Fruit fly (Drosophila melanogaster) whole organism, embryonic: ENCODE data around the gene KFase.

Experiments used
- Asciz ChIP-seq: fragments of 200-800 bp; sonication (Bioruptor generic); optimal IDR thresholded peaks from 2 replicates; lab custom pipeline; 2017; ENCODE audit warnings: missing biosample characterization, mild to moderate bottlenecking, missing genetic modification characterization, missing genetic modification reagents
- Atf3 ChIP-seq: fragments of 200-800 bp; sonication (Bioruptor generic); optimal IDR thresholded peaks from 3 replicates; lab custom pipeline; 2016; ENCODE audit warnings: missing biosample characterization, missing genetic modification characterization
- Awh ChIP-seq: fragments of 200-800 bp; sonication (Bioruptor generic); IDR thresholded peaks from 2 replicates; pipeline ENCODE4, ENCODE4 v1.3.6; 2022; ENCODE audit warnings: missing biosample characterization, missing genetic modification characterization
- B-H1 ChIP-seq: fragments of 200-800 bp; sonication (Bioruptor generic); IDR thresholded peaks from 3 replicates; pipeline ENCODE4 v1.3.6; 2022; ENCODE audit warnings: missing biosample characterization, missing genetic modification characterization
- CG10321 ChIP-seq: fragments of 200-800 bp; sonication (Bioruptor generic); IDR thresholded peaks from 2 replicates; pipeline ENCODE4 v1.3.6; 2022; ENCODE audit warnings: missing biosample characterization, missing genetic modification characterization
- CG10543 ChIP-seq: fragments of 200-800 bp; sonication (Bioruptor generic); optimal IDR thresholded peaks from 3 replicates; lab custom pipeline; 2017; ENCODE audit warnings: missing biosample characterization, mild to moderate bottlenecking, missing genetic modification characterization, moderate library complexity
- CG10959 ChIP-seq: fragments of 200-800 bp; sonication (Bioruptor generic); IDR thresholded peaks from 2 replicates; pipeline ENCODE4 v1.3.6; 2022; ENCODE audit warnings: missing biosample characterization, missing genetic modification characterization
- CG11456 ChIP-seq: fragments of 200-800 bp; sonication (Bioruptor generic); IDR thresholded peaks from 3 replicates; pipeline ENCODE4 v1.3.6; 2022; ENCODE audit warnings: missing biosample characterization, missing genetic modification characterization
- CG12299 ChIP-seq: fragments of 200-800 bp; sonication (Bioruptor generic); optimal IDR thresholded peaks from 2 replicates; lab custom pipeline; 2018; ENCODE audit warnings: missing biosample characterization, mild to moderate bottlenecking, missing genetic modification characterization
- CG13624 ChIP-seq: fragments of 200-800 bp; sonication (Bioruptor generic); optimal IDR thresholded peaks from 2 replicates; lab custom pipeline; 2016; ENCODE audit warnings: missing biosample characterization, missing genetic modification characterization
- CG14050 ChIP-seq: fragments of 200-800 bp; sonication (Bioruptor generic); IDR thresholded peaks from 3 replicates; pipeline ENCODE4 v1.3.6; 2022; ENCODE audit warnings: missing biosample characterization, missing genetic modification characterization
- CG16863 ChIP-seq: fragments of 200-800 bp; sonication (Bioruptor generic); optimal IDR thresholded peaks from 3 replicates; lab custom pipeline; 2016; ENCODE audit warnings: missing biosample characterization, missing genetic modification characterization
- CG17568 ChIP-seq: fragments of 200-800 bp; sonication (Bioruptor generic); optimal IDR thresholded peaks from 2 replicates; lab custom pipeline; 2018; ENCODE audit warnings: missing biosample characterization, mild to moderate bottlenecking, missing genetic modification characterization, moderate library complexity
- CG2120 ChIP-seq: fragments of 200-800 bp; sonication (Bioruptor generic); optimal IDR thresholded peaks from 3 replicates; lab custom pipeline; 2016; ENCODE audit warnings: missing biosample characterization, missing genetic modification characterization
- CG2129 ChIP-seq: fragments of 200-800 bp; sonication (Bioruptor generic); IDR thresholded peaks from 2 replicates; pipeline ENCODE4 v1.3.6; 2022; ENCODE audit warnings: missing biosample characterization, missing genetic modification characterization; ENCODE audit not compliant: partially characterized antibody
- CG2199 ChIP-seq: fragments of 200-800 bp; sonication (Bioruptor generic); IDR thresholded peaks from 3 replicates; pipeline ENCODE4 v1.3.6; 2022; ENCODE audit warnings: missing biosample characterization, missing genetic modification characterization
- CG3281 ChIP-seq: fragments of 200-800 bp; sonication (Bioruptor generic); optimal IDR thresholded peaks from 3 replicates; lab custom pipeline; 2017; ENCODE audit warnings: missing biosample characterization, mild to moderate bottlenecking, missing genetic modification characterization
- CG5180 ChIP-seq: fragments of 200-800 bp; sonication (Bioruptor generic); optimal IDR thresholded peaks from 3 replicates; lab custom pipeline; 2017; ENCODE audit warnings: missing biosample characterization, missing genetic modification characterization, mild to moderate bottlenecking, moderate library complexity, missing genetic modification reagents
- CG5953 ChIP-seq: fragments of 200-800 bp; sonication (Bioruptor generic); IDR thresholded peaks from 2 replicates; pipeline ENCODE4 v1.3.6; 2022; ENCODE audit warnings: missing biosample characterization, missing genetic modification characterization
- CG7357 ChIP-seq: fragments of 200-800 bp; sonication (Bioruptor generic); IDR thresholded peaks from 3 replicates; pipeline ENCODE4 v1.3.6; 2022; ENCODE audit warnings: missing biosample characterization, missing genetic modification characterization
- CG7839 ChIP-seq: fragments of 200-800 bp; sonication (Bioruptor generic); optimal IDR thresholded peaks from 3 replicates; lab custom pipeline; 2018; ENCODE audit warnings: missing biosample characterization, mild to moderate bottlenecking, missing genetic modification characterization, moderate library complexity
- CG8765 ChIP-seq: fragments of 200-800 bp; sonication (Bioruptor generic); IDR thresholded peaks from 2 replicates; pipeline ENCODE4 v1.3.6; 2022; ENCODE audit warnings: missing biosample characterization, missing genetic modification characterization
- CG8924 ChIP-seq: fragments of 200-800 bp; optimal IDR thresholded peaks from 3 replicates; lab custom pipeline; 2019; ENCODE audit warnings: missing biosample characterization, mild to moderate bottlenecking, missing genetic modification characterization, moderate library complexity
- Hmx ChIP-seq: fragments of 200-800 bp; sonication (Bioruptor generic); optimal IDR thresholded peaks from 2 replicates; lab custom pipeline; 2016; ENCODE audit warnings: missing biosample characterization, missing genetic modification characterization
- Jarid2 ChIP-seq: fragments of 200-800 bp; sonication (Bioruptor generic); optimal IDR thresholded peaks from 3 replicates; lab custom pipeline; 2017; ENCODE audit warnings: mild to moderate bottlenecking, missing biosample characterization, missing genetic modification reagents, missing genetic modification characterization
- MBD-R2 ChIP-seq: fragments of 200-800 bp; sonication (Bioruptor generic); IDR thresholded peaks from 2 replicates; pipeline ENCODE4 v1.3.6; 2022; ENCODE audit warnings: missing biosample characterization, missing genetic modification characterization
- Nf-YB ChIP-seq: fragments of 200-800 bp; sonication (Bioruptor generic); optimal IDR thresholded peaks from 3 replicates; lab custom pipeline; 2019; ENCODE audit warnings: missing biosample characterization, mild to moderate bottlenecking, missing genetic modification characterization, moderate library complexity
- Nf-YC ChIP-seq: fragments of 200-800 bp; optimal IDR thresholded peaks from 3 replicates; lab custom pipeline; 2019; ENCODE audit warnings: missing biosample characterization, mild to moderate bottlenecking, missing genetic modification characterization, moderate library complexity
- Oli ChIP-seq: fragments of 200-800 bp; sonication (Bioruptor generic); optimal IDR thresholded peaks from 2 replicates; lab custom pipeline; 2018; ENCODE audit warnings: missing biosample characterization, mild to moderate bottlenecking, missing genetic modification characterization, moderate library complexity
- Opbp ChIP-seq: fragments of 200-800 bp; sonication (Bioruptor generic); IDR thresholded peaks from 3 replicates; pipeline ENCODE4 v1.3.6; 2022; ENCODE audit warnings: missing biosample characterization, missing genetic modification characterization; ENCODE audit not compliant: partially characterized antibody
- Optix ChIP-seq: fragments of 200-800 bp; sonication (Bioruptor generic); IDR thresholded peaks from 3 replicates; pipeline ENCODE4 v1.3.6; 2022; ENCODE audit warnings: missing biosample characterization, missing genetic modification characterization
- Xrp1 ChIP-seq: fragments of 200-800 bp; sonication (Bioruptor generic); IDR thresholded peaks from 2 replicates; pipeline ENCODE4 v1.3.6; 2022; ENCODE audit warnings: missing biosample characterization, missing genetic modification characterization
- amos ChIP-seq: fragments of 200-800 bp; sonication (Bioruptor generic); IDR thresholded peaks from 2 replicates; pipeline ENCODE4 v1.3.6; 2022; ENCODE audit warnings: missing biosample characterization, missing genetic modification characterization; ENCODE audit not compliant: partially characterized antibody
- ase ChIP-seq: fragments of 200-800 bp; sonication (Bioruptor generic); IDR thresholded peaks from 3 replicates; pipeline ENCODE4 v1.3.6; 2022; ENCODE audit warnings: missing biosample characterization, missing genetic modification characterization
- btn ChIP-seq: fragments of 200-800 bp; sonication (Bioruptor generic); optimal IDR thresholded peaks from 2 replicates; lab custom pipeline; 2016; ENCODE audit warnings: missing biosample characterization, missing genetic modification characterization
- chn ChIP-seq: fragments of 200-800 bp; sonication (Bioruptor generic); optimal IDR thresholded peaks from 2 replicates; lab custom pipeline; 2016; ENCODE audit warnings: missing biosample characterization, missing genetic modification characterization
- ci ChIP-seq: fragments of 200-800 bp; sonication (Bioruptor generic); IDR thresholded peaks from 3 replicates; pipeline ENCODE4 v1.3.6; 2022; ENCODE audit warnings: missing biosample characterization, missing genetic modification characterization
- dmrt99B ChIP-seq: fragments of 200-800 bp; sonication (Bioruptor generic); optimal IDR thresholded peaks from 2 replicates; lab custom pipeline; 2018; ENCODE audit warnings: missing biosample characterization, mild to moderate bottlenecking, missing genetic modification characterization, moderate library complexity
- hkb ChIP-seq, 2 experiments: fragments of 200-800 bp in 1 of 2; fragments of >200 bp in 1 of 2; sonication (Bioruptor generic) in 1 of 2; IDR thresholded peaks in 1 of 2; optimal IDR thresholded peaks in 1 of 2; 2 replicates each; pipeline versions ENCODE4 v1.3.6 to Lab custom; 2017 to 2022; ENCODE audit warnings: missing biosample characterization in 1 of 2, missing genetic modification characterization in 1 of 2
- mirr ChIP-seq: fragments of 200-800 bp; sonication (Bioruptor generic); optimal IDR thresholded peaks from 3 replicates; lab custom pipeline; 2018; ENCODE audit warnings: missing biosample characterization, mild to moderate bottlenecking, missing genetic modification characterization
- odd ChIP-seq: fragments of 200-800 bp; sonication (Bioruptor generic); optimal IDR thresholded peaks from 2 replicates; lab custom pipeline; 2017; ENCODE audit warnings: missing biosample characterization, mild to moderate bottlenecking, missing genetic modification characterization
- onecut ChIP-seq: fragments of 200-800 bp; sonication (Bioruptor generic); IDR thresholded peaks from 2 replicates; pipeline ENCODE4 v1.3.6; 2022; ENCODE audit warnings: missing biosample characterization, missing genetic modification characterization
- pros ChIP-seq: fragments of 200-800 bp; sonication (Bioruptor generic); optimal IDR thresholded peaks from 3 replicates; lab custom pipeline; 2019; ENCODE audit warnings: missing biosample characterization, mild to moderate bottlenecking, missing genetic modification characterization, moderate library complexity
- sens ChIP-seq: fragments of 200-800 bp; sonication (Bioruptor generic); peaks from one replicate; lab custom pipeline; 2016; ENCODE audit warnings: missing biosample characterization, missing genetic modification characterization
- ssp ChIP-seq: fragments of 200-800 bp; sonication (Bioruptor generic); IDR thresholded peaks from 2 replicates; pipeline ENCODE4 v1.3.6; 2022; ENCODE audit warnings: missing biosample characterization, missing genetic modification characterization
- sug ChIP-seq: fragments of 200-800 bp; optimal IDR thresholded peaks from 2 replicates; lab custom pipeline; 2019; ENCODE audit warnings: missing biosample characterization, mild to moderate bottlenecking, missing genetic modification characterization, moderate library complexity
- tna ChIP-seq: fragments of 200-800 bp; sonication (Bioruptor generic); IDR thresholded peaks from 2 replicates; pipeline ENCODE4 v1.3.6; 2022; ENCODE audit warnings: missing biosample characterization, missing genetic modification characterization; ENCODE audit not compliant: partially characterized antibody
- wor ChIP-seq: fragments of 200-800 bp; sonication (Bioruptor generic); IDR thresholded peaks from 2 replicates; pipeline ENCODE4 v1.3.6; 2022; ENCODE audit warnings: missing biosample characterization, missing genetic modification characterization

The KFase gene

DNA sequence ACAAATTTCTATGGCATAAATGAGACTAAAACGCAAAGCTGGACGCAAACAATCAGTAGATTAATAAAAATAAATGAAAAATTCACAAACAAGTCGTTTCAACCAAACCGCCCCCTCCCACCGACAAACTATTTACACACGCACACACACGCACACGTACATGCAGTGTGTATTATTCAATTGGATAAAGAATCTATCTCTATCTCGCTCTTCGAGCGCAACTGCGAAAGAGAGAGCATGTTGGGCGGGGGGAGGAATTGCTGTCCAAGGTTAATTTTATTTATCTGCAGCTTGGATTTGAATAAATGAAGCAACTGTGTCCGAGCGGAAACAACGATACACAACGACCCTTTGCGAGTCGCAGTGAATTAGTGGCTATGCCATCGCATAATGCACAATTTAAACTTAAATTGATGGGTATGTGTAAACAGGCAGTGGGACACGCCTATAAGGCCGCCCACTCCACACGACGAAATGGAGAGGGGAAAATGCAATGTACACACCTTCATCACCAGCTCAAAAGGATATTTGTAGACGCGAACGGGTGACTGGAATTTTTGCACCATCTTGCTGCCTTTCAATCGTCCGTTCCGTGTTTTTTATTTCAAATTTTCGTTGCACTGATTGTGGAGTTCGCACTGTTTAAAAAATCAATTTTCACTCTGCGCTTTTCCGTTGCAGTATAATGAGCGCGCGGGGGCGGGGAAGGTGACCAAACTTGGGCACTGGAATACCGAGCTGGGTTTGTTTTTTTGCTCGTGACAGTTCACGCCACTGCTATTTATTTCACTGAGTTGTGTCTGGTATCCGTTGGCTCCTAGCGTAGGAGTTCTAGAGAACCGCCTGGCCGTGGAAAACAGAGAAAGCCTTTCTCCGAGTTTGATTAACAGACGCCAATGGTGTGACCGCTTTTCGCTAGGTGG lies 33.3 kb downstream of the KFase start, which contains the start of gene retm:
TSS of gene retm (minus strand) at position 898 of the 923 bp plus-strand sequence.
- TF ChIP-seq CG8924 (peak; percentile 68), Jarid2 (peak; percentile 39), CG10543 (GFP tag; lab: Kevin White, UChicago) (peak; percentile 53), Atf3 (GFP tag; lab: Kevin White, UChicago) (no peak), CG7839 (peak; percentile 1), btn (GFP tag; lab: Kevin White, UChicago) (no peak), ase (no peak), tna (GFP tag; lab: Robert Waterston, UW) (no peak), Nf-YC (tag; lab: Kevin White, UChicago) (peak; percentile 88), CG16863 (no peak), CG13624 (GFP tag; lab: Kevin White, UChicago) (no peak), Awh (GFP tag; lab: Robert Waterston, UW) (no peak), CG2129 (GFP tag; lab: Robert Waterston, UW) (no peak), ci (GFP tag; lab: Robert Waterston, UW) (peak; percentile 45; the same call in 1 of the 3 replicates), CG5180 (GFP tag; lab: Kevin White, UChicago) (peak; percentile 72), sens (GFP tag; lab: Kevin White, UChicago) (peak; percentile 53), odd (GFP tag; lab: Kevin White, UChicago) (no peak), CG12299 (tag; lab: Kevin White, UChicago) (peak; percentile 42), wor (GFP tag; lab: Robert Waterston, UW) (no peak), CG8765 (no peak), amos (GFP tag; lab: Robert Waterston, UW) (no peak; the same call in 1 of the 2 replicates), Opbp (GFP tag; lab: Robert Waterston, UW) (peak; percentile 28; the same call in 1 of the 3 replicates), CG5953 (GFP tag; lab: Robert Waterston, UW) (no peak), CG10321 (GFP tag; lab: Robert Waterston, UW) (no peak), Optix (GFP tag; lab: Robert Waterston, UW) (no peak), Asciz (GFP tag; lab: Kevin White, UChicago) (no peak), chn (GFP tag; lab: Kevin White, UChicago) (peak; percentile 70), Xrp1 (GFP tag; lab: Robert Waterston, UW) (peak; percentile 18; the same call in 1 of the 2 replicates), ssp (GFP tag; lab: Robert Waterston, UW) (peak; percentile 91), Nf-YB (GFP tag; lab: Kevin White, UChicago) (peak; percentile 86), CG11456 (GFP tag; lab: Robert Waterston, UW) (no peak), CG10959 (GFP tag; lab: Robert Waterston, UW) (no peak), MBD-R2 (no peak; the same call in none of the 2 replicates), CG2120 (GFP tag; lab: Kevin White, UChicago) (no peak), mirr (GFP tag; lab: Kevin White, UChicago) (peak; percentile 53), dmrt99B (no peak), Hmx (no peak), Oli (tag; lab: Kevin White, UChicago) (no peak), CG14050 (GFP tag; lab: Robert Waterston, UW) (no peak), CG3281 (GFP tag; lab: Kevin White, UChicago) (peak; percentile 3), CG2199 (0 out of 3 replicates have a peak, but pooled peaks have one; percentile 19), onecut (peak; percentile 31), pros (peak; percentile 58), hkb (optimal IDR thresholded peaks at IDR 0.05; lab: Kevin White, UChicago) (no peak), hkb (GFP tag; IDR thresholded peaks at IDR 0.05; lab: Robert Waterston, UW) (no peak), CG7357 (peak; percentile 91), CG17568 (peak; percentile 39), B-H1 (GFP tag; lab: Robert Waterston, UW) (no peak), sug (tag; lab: Kevin White, UChicago) (peak; percentile 4)
